Fruit fly (Drosophila melanogaster): ENCODE measurements around the gene CG8679.

The CG8679 gene

dm6 chr2L:21168295-21169159 is 49.8 kb downstream of the CG8679 start, which contains the start of the genes mAcon1, CG43345 and CG43346 (continued):
- TF ChIP-seq HLH3B (GFP tag; IDR thresholded peaks at IDR 0.05) (peak; percentile 46; the same call in 1 of the 2 replicates), nau (GFP tag; optimal IDR thresholded peaks at IDR 0.05) (no peak), CTCF (GFP tag; optimal IDR thresholded peaks at IDR 0.05) (peak; percentile 21), pan (optimal IDR thresholded peaks at IDR 0.05) (no peak), pan (GFP tag; optimal IDR thresholded peaks at IDR 0.05 in 1 of 2, IDR thresholded peaks at IDR 0.05 in 1 of 2) (no peak), Hr51 (GFP tag; optimal IDR thresholded peaks at IDR 0.05) (peak in 1 of 2 experiments; percentile 87), stc (GFP tag; IDR thresholded peaks at IDR 0.05) (no peak), Abd-B (GFP tag; optimal IDR thresholded peaks at IDR 0.05) (peak; percentile 89), CG7928 (GFP tag; optimal IDR thresholded peaks at IDR 0.05) (peak; percentile 57), CG11398 (GFP tag; optimal IDR thresholded peaks at IDR 0.05) (peak; percentile 79), wor (GFP tag; IDR thresholded peaks at IDR 0.05) (no peak), zfh1 (GFP tag; IDR thresholded peaks at IDR 0.05) (peak; percentile 48; the same call in 1 of the 3 replicates), fu2 (GFP tag; optimal IDR thresholded peaks at IDR 0.05) (peak; percentile 90), CG14050 (GFP tag; IDR thresholded peaks at IDR 0.05) (peak; percentile 27; the same call in 2 of the 3 replicates), Deaf1 (tag; optimal IDR thresholded peaks at IDR 0.05) (no peak), CG8089 (GFP tag; optimal IDR thresholded peaks at IDR 0.05) (peak; percentile 73), ind (GFP tag; optimal IDR thresholded peaks at IDR 0.05) (peak; percentile 83), Trl (optimal IDR thresholded peaks at IDR 0.05) (no peak), Trl (GFP tag; optimal IDR thresholded peaks at IDR 0.05) (peak; percentile 86), CG18262 (tag; optimal IDR thresholded peaks at IDR 0.05) (peak; percentile 73), fd96Cb (tag; optimal IDR thresholded peaks at IDR 0.05) (peak; percentile 54), cg (GFP tag; optimal IDR thresholded peaks at IDR 0.05) (no peak), klu (GFP tag; IDR thresholded peaks at IDR 0.05) (peak; percentile 96), crc (GFP tag; optimal IDR thresholded peaks at IDR 0.05) (peak; percentile 70), oc (tag; optimal IDR thresholded peaks at IDR 0.05) (no peak), abd-A (tag; optimal IDR thresholded peaks at IDR 0.05) (no peak), CG15514 (GFP tag; optimal IDR thresholded peaks at IDR 0.05) (peak; percentile 80), Spps (tag; optimal IDR thresholded peaks at IDR 0.05) (peak; percentile 24), CG2199 (GFP tag; IDR thresholded peaks at IDR 0.05) (no peak), ab (GFP tag; optimal IDR thresholded peaks at IDR 0.05) (peak; percentile 61), Elba2 (GFP tag; optimal IDR thresholded peaks at IDR 0.05) (peak; percentile 11), CG12236 (GFP tag; optimal IDR thresholded peaks at IDR 0.05) (peak; percentile 58), CG7556 (GFP tag; optimal IDR thresholded peaks at IDR 0.05) (peak; percentile 76), Six4 (GFP tag; optimal IDR thresholded peaks at IDR 0.05) (peak; percentile 62), CG6175 (GFP tag; IDR thresholded peaks at IDR 0.05) (no peak), nerfin-2 (GFP tag; IDR thresholded peaks at IDR 0.05; ENCODE audit: partially characterized antibody) (no peak), Fer2 (tag; optimal IDR thresholded peaks at IDR 0.05) (peak; percentile 70), jing (GFP tag; optimal IDR thresholded peaks at IDR 0.05) (peak; percentile 52), cad (GFP tag; optimal IDR thresholded peaks at IDR 0.05) (no peak), CkIIα-i1 (GFP tag; IDR thresholded peaks at IDR 0.05) (no peak), Rx (GFP tag; IDR thresholded peaks at IDR 0.05) (0 out of 2 replicates have a peak, but pooled peaks have one; percentile 33), Atf-2 (GFP tag; optimal IDR thresholded peaks at IDR 0.05) (peak; percentile 84), inv (GFP tag; IDR thresholded peaks at IDR 0.05; ENCODE audit: partially characterized antibody) (peak; percentile 31; the same call in 1 of the 2 replicates), zen (tag; optimal IDR thresholded peaks at IDR 0.05) (peak; percentile 75), C15 (GFP tag; IDR thresholded peaks at IDR 0.05) (no peak), zf30C (GFP tag; optimal IDR thresholded peaks at IDR 0.05) (no peak), HHEX (GFP tag; optimal IDR thresholded peaks at IDR 0.05) (peak; percentile 79), CG32767 (GFP tag; IDR thresholded peaks at IDR 0.05) (peak; percentile 47; the same call in 1 of the 2 replicates), CG12155 (GFP tag; optimal IDR thresholded peaks at IDR 0.05) (peak; percentile 84), eve (GFP tag; optimal IDR thresholded peaks at IDR 0.05) (no peak)

Data from whole organism, embryonic.